Worm (Caenorhabditis elegans): ENCODE measurements around the gene W02D7.6.

W02D7.6 gene

DNA sequence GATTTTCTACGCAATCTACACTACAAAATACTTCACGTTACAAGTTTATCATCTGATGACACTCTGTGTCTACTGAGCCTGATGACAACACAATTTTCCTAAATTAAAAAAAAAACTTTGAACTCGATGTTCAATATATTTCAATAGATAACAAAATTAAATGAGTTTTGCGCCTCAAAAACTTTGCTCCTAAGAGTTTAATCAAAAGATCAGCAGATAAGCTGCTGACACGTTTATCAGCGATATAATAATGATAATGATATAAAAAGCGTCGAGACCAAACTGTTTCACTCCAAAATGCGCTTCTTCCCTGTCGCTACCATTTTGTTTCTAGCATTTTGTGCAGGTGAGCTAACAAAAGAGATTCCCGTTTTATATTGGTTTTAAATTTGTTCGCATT is 6.4 kb upstream of the W02D7.6 start, which contains the start of gene clec-218:
Gene clec-218 (plus strand): TSS at position 262 of the 400 bp plus-strand sequence.
- TF ChIP-seq ceh-16 (tag; optimal IDR thresholded peaks at IDR 0.05) (no peak), nhr-77 (tag; optimal IDR thresholded peaks at IDR 0.05) (no peak), elt-2 (tag; optimal IDR thresholded peaks at IDR 0.05) (peak; percentile 90), pqm-1 (tag; optimal IDR thresholded peaks at IDR 0.05) (peak; percentile 78)

DNA sequence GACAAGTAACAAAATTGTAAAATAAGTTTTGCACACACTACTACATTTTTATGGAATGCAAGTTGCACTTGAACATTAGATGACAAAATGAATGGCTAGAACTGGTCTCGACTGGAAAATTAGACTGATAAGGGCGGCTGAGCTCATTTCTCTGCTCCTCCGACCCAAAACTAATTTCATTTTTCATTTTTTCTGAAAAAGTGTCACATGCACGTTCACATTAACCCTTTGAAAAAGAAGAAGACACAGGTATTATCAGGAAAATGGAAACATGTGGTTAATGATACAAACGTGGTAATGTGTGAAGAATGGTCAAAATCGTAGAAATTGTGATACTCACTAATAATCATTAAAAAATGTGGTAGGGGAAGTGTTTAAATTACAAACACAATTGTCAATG is 5.7 kb upstream of the W02D7.6 start:
- TF ChIP-seq pqm-1 (tag; optimal IDR thresholded peaks at IDR 0.05) = peak; percentile 71
- TF ChIP-seq nhr-43 (tag; optimal IDR thresholded peaks at IDR 0.05; ENCODE audit: poor library complexity, severe bottlenecking) = no peak
- TF ChIP-seq elt-2 (tag; optimal IDR thresholded peaks at IDR 0.05) = peak; percentile 81

DNA sequence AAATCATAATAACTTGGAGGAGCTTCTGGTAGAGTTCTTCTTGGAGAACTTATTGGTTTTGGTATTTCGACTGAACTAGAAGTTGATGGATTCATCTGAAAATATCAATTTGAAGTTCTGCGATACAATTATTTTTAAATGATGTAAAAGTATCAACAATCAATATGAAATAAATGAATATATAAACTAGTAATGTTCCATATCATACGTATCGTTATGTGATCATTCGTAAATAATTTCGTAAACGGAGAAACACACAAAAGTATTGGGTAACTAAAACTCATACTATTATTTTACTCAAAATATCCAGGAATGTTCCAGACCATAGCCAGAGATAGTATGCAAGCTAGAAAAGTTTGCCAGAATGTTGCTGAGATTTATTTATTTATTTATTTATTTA is 5.1 kb upstream of the W02D7.6 start, which contains the start of gene W02D7.8:
Gene W02D7.8 (minus strand): TSS at position 101 of the 400 bp plus-strand sequence.
- TF ChIP-seq lin-39 (tag; optimal IDR thresholded peaks at IDR 0.05) (no peak), ZK546.5 (tag; optimal IDR thresholded peaks at IDR 0.05) (no peak), unc-39 (tag; optimal IDR thresholded peaks at IDR 0.05) (no peak), elt-2 (tag; optimal IDR thresholded peaks at IDR 0.05) (no peak), ceh-82 (tag; optimal IDR thresholded peaks at IDR 0.05) (no peak), nhr-25 (tag; optimal IDR thresholded peaks at IDR 0.05) (no peak), nhr-76 (tag; optimal IDR thresholded peaks at IDR 0.05) (no peak), mdl-1 (tag; optimal IDR thresholded peaks at IDR 0.05) (no peak), fkh-2 (tag; optimal IDR thresholded peaks at IDR 0.05) (no peak), egl-27 (tag; optimal IDR thresholded peaks at IDR 0.05) (no peak), nhr-67 (tag; optimal IDR thresholded peaks at IDR 0.05) (no peak)

DNA sequence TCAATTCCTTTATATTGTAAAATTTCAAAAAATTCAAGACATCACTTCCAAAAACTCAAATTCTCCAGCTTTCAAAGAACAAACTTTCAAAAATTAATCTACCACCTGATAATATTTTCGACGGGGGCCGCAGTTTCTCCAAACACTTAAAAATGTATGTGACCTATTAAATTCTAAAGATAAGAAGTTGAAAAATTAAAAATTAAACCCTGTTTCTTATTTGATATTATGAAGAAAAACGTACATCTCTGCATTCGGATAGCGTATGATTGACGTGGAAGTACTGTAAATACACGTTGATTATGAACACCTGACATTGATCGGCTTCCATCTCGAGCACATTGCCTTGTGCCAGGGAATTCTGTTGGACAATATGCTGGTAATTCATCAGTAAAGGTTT is 4.6 kb upstream of the W02D7.6 start:
- peak; percentile 23 for TF ChIP-seq pha-4 (tag; optimal IDR thresholded peaks at IDR 0.05)
- TF ChIP-seq snpc-4 (tag; optimal IDR thresholded peaks at IDR 0.05) = no peak
- no peak for TF ChIP-seq jun-1 (tag; optimal IDR thresholded peaks at IDR 0.05)
- no peak for TF ChIP-seq zag-1 (tag; optimal IDR thresholded peaks at IDR 0.05)
- no peak for TF ChIP-seq elt-3 (tag; optimal IDR thresholded peaks at IDR 0.05)
- peak; percentile 70 for TF ChIP-seq elt-2 (tag; optimal IDR thresholded peaks at IDR 0.05)
- TF ChIP-seq pqm-1 (tag; optimal IDR thresholded peaks at IDR 0.05) = peak; percentile 58

- peak; percentile 36 for TF ChIP-seq elt-2 (tag; optimal IDR thresholded peaks at IDR 0.05)
- TF ChIP-seq pha-4 (tag; optimal IDR thresholded peaks at IDR 0.05) = peak; percentile 87
- TF ChIP-seq nhr-43 (tag; optimal IDR thresholded peaks at IDR 0.05; ENCODE audit: poor library complexity, severe bottlenecking) = no peak
- TF ChIP-seq nhr-28 (tag; optimal IDR thresholded peaks at IDR 0.05) = no peak
- peak; percentile 9 for TF ChIP-seq pqm-1 (tag; optimal IDR thresholded peaks at IDR 0.05)
These were observed 3.3 kb upstream of the W02D7.6 start, which contains the start of gene W02D7.11 for ce11 chrV:8304461-8305195. TSS of gene W02D7.11 (minus strand) at chrV:8304511.

- TF ChIP-seq elt-2 (tag; optimal IDR thresholded peaks at IDR 0.05) (peak; percentile 22), nhr-23 (tag; optimal IDR thresholded peaks at IDR 0.05) (peak; percentile 46), nfya-1 (tag; optimal IDR thresholded peaks at IDR 0.05; ENCODE audit: insufficient read depth) (peak; percentile 54), pha-4 (tag; optimal IDR thresholded peaks at IDR 0.05) (peak; percentile 60), lin-15B (tag; optimal IDR thresholded peaks at IDR 0.05) (peak; percentile 74), skn-1 (tag; optimal IDR thresholded peaks at IDR 0.05) (peak; percentile 16), nhr-77 (tag; optimal IDR thresholded peaks at IDR 0.05) (no peak), tbx-2 (tag; optimal IDR thresholded peaks at IDR 0.05) (no peak), ceh-28 (tag; optimal IDR thresholded peaks at IDR 0.05) (peak; percentile 9), nhr-237 (tag; optimal IDR thresholded peaks at IDR 0.05) (no peak)
These were observed 1.2 kb upstream of the W02D7.6 start, which contains the start of gene sel-9 for ce11 chrV:8302522-8302921. TSS of gene sel-9 (minus strand) at chrV:8302580.

All from whole organism, L3 larva.